Worm (Caenorhabditis elegans) whole organism, L3 larva: ENCODE results near the gene ZC204.6.

ENCODE experiments used
- ZK546.5 ChIP-seq: sonication (generic microtip); optimal IDR thresholded peaks from 2 replicates; lab custom pipeline; 2017; ENCODE audit warnings: missing biosample characterization, missing genetic modification characterization
- ama-1 ChIP-seq: fragments of 150-350 bp; optimal IDR thresholded peaks from 2 replicates; lab custom pipeline; 2018
- elt-3 ChIP-seq, 3 experiments: fragments of 150-350 bp in 1 of 3; sonication (generic microtip) in 2 of 3; optimal IDR thresholded peaks; 2 replicates in 2 of 3; 4 replicates in 1 of 3; lab custom pipeline; 2014 to 2017; ENCODE audit warnings: missing biosample characterization in 3 of 3, missing genetic modification characterization in 3 of 3
- fos-1 ChIP-seq: fragments of 150-350 bp; optimal IDR thresholded peaks from 2 replicates; lab custom pipeline; 2014; ENCODE audit warnings: missing biosample characterization, missing genetic modification characterization
- jun-1 ChIP-seq: fragments of 150-350 bp; optimal IDR thresholded peaks from 2 replicates; lab custom pipeline; 2014; ENCODE audit warnings: missing biosample characterization, missing genetic modification reagents, missing genetic modification characterization
- nhr-28 ChIP-seq: fragments of 150-350 bp; optimal IDR thresholded peaks from 2 replicates; lab custom pipeline; 2014; ENCODE audit warnings: missing biosample characterization, missing genetic modification characterization
- nhr-76 ChIP-seq: fragments of 150-350 bp; sonication (generic microtip); optimal IDR thresholded peaks from 5 replicates; lab custom pipeline; 2014; ENCODE audit warnings: missing biosample characterization, missing genetic modification characterization
- nhr-77 ChIP-seq: fragments of 150-350 bp; optimal IDR thresholded peaks from 2 replicates; lab custom pipeline; 2014; ENCODE audit warnings: missing biosample characterization, missing genetic modification characterization
- pqm-1 ChIP-seq: fragments of 150-350 bp; optimal IDR thresholded peaks from 2 replicates; lab custom pipeline; 2017; ENCODE audit warnings: missing biosample characterization, missing genetic modification characterization, inconsistent platforms
- unc-39 ChIP-seq: sonication (generic microtip); optimal IDR thresholded peaks from 4 replicates; lab custom pipeline; 2017; ENCODE audit warnings: missing biosample characterization, missing genetic modification characterization
- unc-62 ChIP-seq: fragments of 150-350 bp; sonication (generic microtip); optimal IDR thresholded peaks from 4 replicates; lab custom pipeline; 2014; ENCODE audit warnings: missing biosample characterization, missing genetic modification reagents, missing genetic modification characterization

ce11 chrII:1635969-1636368 lies 8.7 kb downstream of the ZC204.6 start:
- TF ChIP-seq nhr-77 (tag; lab: Kevin White, UChicago) (no peak), nhr-76 (no peak), unc-62 (GFP tag; lab: Kevin White, UChicago) (no peak), fos-1 (tag; lab: Kevin White, UChicago) (no peak), jun-1 (tag; lab: Kevin White, UChicago) (no peak), nhr-28 (tag; lab: Kevin White, UChicago) (no peak), unc-39 (tag; lab: Kevin White, UChicago) (no peak), pqm-1 (tag; lab: Kevin White, UChicago) (peak; percentile 47), elt-3 (tag; optimal IDR thresholded peaks at IDR 0.05; lab: Kevin White, UChicago) (no peak), ZK546.5 (tag; lab: Kevin White, UChicago) (no peak), ama-1 (lab: Kevin White, UChicago) (no peak)
